Worm (Caenorhabditis elegans): ENCODE results near the gene C04G2.5.
A peak's percentile ranks its signal among the peaks of the same experiment; 100 is the strongest.

The C04G2.5 gene

DNA sequence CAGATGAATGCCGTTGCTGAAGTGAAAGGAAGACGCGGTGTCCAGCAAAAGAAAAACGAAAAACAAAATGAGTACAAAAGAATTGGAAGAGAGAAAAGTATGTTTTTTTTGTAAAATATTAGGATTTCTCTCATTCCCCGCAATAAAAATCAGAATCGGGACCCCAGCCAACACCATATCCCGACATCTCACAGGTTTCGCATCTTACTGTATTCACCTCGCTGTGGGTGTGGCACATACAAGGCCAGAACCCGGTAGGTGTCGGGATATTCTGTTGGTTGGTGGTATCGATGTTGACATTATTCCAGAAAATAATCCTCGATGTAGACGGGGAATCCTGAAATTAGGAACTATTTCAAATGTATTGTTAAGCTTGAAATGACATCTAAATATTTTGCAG lies 21.7 kb upstream of the C04G2.5 start:
- TF ChIP-seq Y48G9A.11 (GFP tag; IDR thresholded peaks at IDR 0.05), result 0 out of 2 replicates have a peak, but pooled peaks have one; percentile 23
- TF ChIP-seq sdz-12 (GFP tag; optimal IDR thresholded peaks at IDR 0.05), result no peak
- TF ChIP-seq aha-1 (tag), result peak; percentile 29

DNA sequence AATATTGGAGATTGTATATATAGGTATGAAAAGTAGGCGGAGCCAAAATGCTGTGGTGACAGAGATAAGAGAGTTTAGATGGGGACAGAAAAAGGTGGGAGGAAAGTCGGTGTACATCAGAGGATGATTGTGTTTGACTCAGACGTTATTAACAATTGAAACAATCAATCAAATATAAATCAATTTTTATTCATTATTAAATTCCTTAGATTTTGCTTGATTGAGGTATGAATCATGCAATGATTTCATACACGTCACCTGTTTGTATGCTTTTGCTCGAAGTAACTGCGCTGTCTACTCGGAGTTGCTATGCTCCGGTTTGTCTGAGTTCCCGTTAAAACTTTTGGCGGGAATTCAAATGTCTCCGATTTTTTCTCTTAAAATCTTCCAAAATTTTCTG lies 20.1 kb upstream of the C04G2.5 start, which contains the start of gene C04G2.10:
TSS of gene C04G2.10 (plus strand) at position 301 of the 400 bp plus-strand sequence.
- TF ChIP-seq mep-1 (tag; optimal IDR thresholded peaks at IDR 0.05) (no peak), snpc-4 (tag; optimal IDR thresholded peaks at IDR 0.05) (no peak), aly-2 (tag; optimal IDR thresholded peaks at IDR 0.05) (no peak), duxl-1 (tag; optimal IDR thresholded peaks at IDR 0.05; ENCODE audit: poor library complexity) (no peak), zip-2 (tag; optimal IDR thresholded peaks at IDR 0.05) (no peak), egl-43 (GFP tag; IDR thresholded peaks at IDR 0.05) (no peak), fkh-10 (GFP tag; optimal IDR thresholded peaks at IDR 0.05) (no peak)

DNA sequence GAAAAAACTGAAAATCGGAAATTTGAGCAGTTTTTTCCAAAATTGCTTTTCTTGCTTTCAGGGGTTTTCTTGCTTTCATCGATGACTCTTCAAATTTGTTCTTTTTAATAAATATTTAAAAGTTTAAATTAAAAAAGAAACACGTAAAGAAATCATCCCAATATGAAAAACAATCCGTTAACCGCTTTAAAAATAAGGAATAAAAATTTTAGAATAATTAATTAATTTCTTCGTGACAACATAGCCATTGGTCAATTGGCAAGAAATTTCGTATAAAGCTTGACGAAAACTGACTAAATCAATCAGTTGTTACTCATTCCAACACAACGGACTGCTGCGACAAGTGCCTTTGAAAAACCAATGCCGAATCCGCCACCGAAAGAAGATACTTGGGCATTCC lies 17.5 kb upstream of the C04G2.5 start, which contains the start of gene nsph-3.2:
TSS of gene nsph-3.2 (plus strand) at position 301 of the 400 bp plus-strand sequence.
- TF ChIP-seq mdl-1 (tag; optimal IDR thresholded peaks at IDR 0.05), result no peak
- TF ChIP-seq nhr-102 (tag; optimal IDR thresholded peaks at IDR 0.05), result no peak
- TF ChIP-seq ceh-20 (GFP tag; IDR thresholded peaks at IDR 0.05), result no peak
- no peak for TF ChIP-seq mes-2 (tag; optimal IDR thresholded peaks at IDR 0.05; ENCODE audit: poor library complexity, severe bottlenecking)
- no peak for TF ChIP-seq snpc-1.2 (GFP tag; IDR thresholded peaks at IDR 0.05)
- TF ChIP-seq F37D6.2 (tag; optimal IDR thresholded peaks at IDR 0.05), result no peak
- TF ChIP-seq cey-2 (tag; optimal IDR thresholded peaks at IDR 0.05; ENCODE audit: borderline replicate concordance, insufficient read depth), result no peak
- TF ChIP-seq fkh-10 (GFP tag; optimal IDR thresholded peaks at IDR 0.05), result no peak
- no peak for TF ChIP-seq nhr-11 (tag; optimal IDR thresholded peaks at IDR 0.05)
- TF ChIP-seq unc-62 (GFP tag; optimal IDR thresholded peaks at IDR 0.05 in 1 of 2), result no peak
- no peak for TF ChIP-seq unc-62 (tag; optimal IDR thresholded peaks at IDR 0.05)
- no peak for TF ChIP-seq snpc-4 (tag; optimal IDR thresholded peaks at IDR 0.05)
- no peak for TF ChIP-seq F26F4.8 (GFP tag; conservative IDR thresholded peaks at IDR 0.05)
- TF ChIP-seq fos-1 (tag; optimal IDR thresholded peaks at IDR 0.05), result no peak
- TF ChIP-seq duxl-1 (tag; optimal IDR thresholded peaks at IDR 0.05; ENCODE audit: poor library complexity), result no peak
- no peak for TF ChIP-seq zip-11 (GFP tag; IDR thresholded peaks at IDR 0.05)
- TF ChIP-seq jun-1 (tag; optimal IDR thresholded peaks at IDR 0.05), result no peak
- TF ChIP-seq gei-8 (GFP tag; optimal IDR thresholded peaks at IDR 0.05), result no peak
- TF ChIP-seq Y5F2A.4 (GFP tag; optimal IDR thresholded peaks at IDR 0.05), result no peak
- no peak for TF ChIP-seq hif-1 (tag; optimal IDR thresholded peaks at IDR 0.05)

DNA sequence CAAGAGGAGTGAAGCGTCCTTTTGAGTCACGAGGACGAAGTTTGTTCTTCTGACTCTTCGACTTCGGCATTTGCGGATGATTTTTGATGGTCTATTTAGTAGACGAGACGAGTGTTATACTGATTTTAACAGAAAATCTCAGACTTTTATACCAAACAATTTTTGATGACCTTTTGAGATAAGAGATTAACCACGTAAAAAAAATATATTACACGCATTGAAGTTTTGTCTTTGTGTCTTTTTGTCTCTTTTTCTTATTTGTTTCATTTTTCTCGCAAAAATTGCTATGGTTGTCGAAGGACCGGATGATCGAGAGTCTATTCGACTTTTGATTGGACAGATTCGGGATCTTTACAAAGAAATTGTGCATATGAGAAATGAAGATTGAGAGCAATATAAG lies 16.4 kb upstream of the C04G2.5 start, which contains the start of gene spch-1:
TSS of gene spch-1 (minus strand) at position 101 of the 400 bp plus-strand sequence.
- no peak for TF ChIP-seq cey-2 (tag; optimal IDR thresholded peaks at IDR 0.05; ENCODE audit: borderline replicate concordance, insufficient read depth)
- peak in 1 of 2 experiments; percentile 29 for TF ChIP-seq unc-62 (GFP tag; optimal IDR thresholded peaks at IDR 0.05 in 1 of 2)
- no peak for TF ChIP-seq unc-62 (tag; optimal IDR thresholded peaks at IDR 0.05)

DNA sequence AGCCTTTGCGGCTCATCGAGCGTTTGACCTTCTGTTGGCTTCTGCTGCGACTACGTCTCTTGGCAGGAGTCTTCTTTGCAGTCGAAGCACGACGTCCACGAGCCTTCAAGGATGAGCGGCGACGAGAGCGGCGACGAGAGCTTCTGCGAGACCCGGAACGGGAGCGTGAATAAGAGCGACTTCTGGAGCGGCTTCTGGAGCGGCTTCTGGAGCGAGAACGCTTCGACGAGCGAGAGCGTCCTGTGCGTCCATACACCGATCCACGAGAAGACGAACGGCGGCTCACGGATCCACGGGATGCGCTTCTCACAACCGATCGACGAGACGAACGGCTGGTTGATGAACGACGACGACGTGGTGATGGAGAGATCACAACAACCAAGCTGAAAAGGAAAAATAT lies 15.8 kb upstream of the C04G2.5 start:
- TF ChIP-seq set-16 (GFP tag; IDR thresholded peaks at IDR 0.05), result peak; percentile 94
- TF ChIP-seq spr-3 (GFP tag; optimal IDR thresholded peaks at IDR 0.05), result peak; percentile 22
- no peak for TF ChIP-seq snpc-4 (tag; optimal IDR thresholded peaks at IDR 0.05)

DNA sequence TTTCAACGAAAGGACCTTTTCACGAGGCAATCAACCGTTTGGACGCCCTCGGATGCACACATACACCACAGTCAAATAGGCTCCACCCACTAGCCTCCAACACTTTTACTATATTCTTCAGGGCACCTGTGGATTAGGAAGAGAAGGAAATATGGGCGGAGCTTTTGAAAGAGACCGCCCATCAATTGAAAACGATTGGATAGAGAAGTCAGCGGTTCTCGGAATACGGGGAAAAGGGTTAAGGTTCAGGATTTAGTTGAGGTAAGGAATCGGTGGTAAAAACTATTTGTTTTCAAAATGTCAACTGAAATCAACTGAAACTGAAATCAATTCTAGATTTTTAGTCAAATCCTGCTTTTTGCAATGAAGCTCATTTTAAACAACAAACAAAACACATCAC lies 15.3 kb upstream of the C04G2.5 start, which contains the start of gene egl-38:
TSS of gene egl-38 (minus strand) at position 101 of the 400 bp plus-strand sequence.
- no peak for TF ChIP-seq lin-38 (GFP tag; IDR thresholded peaks at IDR 0.05)
- TF ChIP-seq aly-2 (tag; optimal IDR thresholded peaks at IDR 0.05), result no peak
- TF ChIP-seq unc-130 (GFP tag; optimal IDR thresholded peaks at IDR 0.05), result no peak
- TF ChIP-seq ceh-28 (tag; optimal IDR thresholded peaks at IDR 0.05), result no peak
- no peak for TF ChIP-seq lim-7 (GFP tag; IDR thresholded peaks at IDR 0.05)
- no peak for TF ChIP-seq zip-2 (tag; optimal IDR thresholded peaks at IDR 0.05)
- TF ChIP-seq mep-1 (tag; optimal IDR thresholded peaks at IDR 0.05), result no peak
- TF ChIP-seq nhr-77 (tag; optimal IDR thresholded peaks at IDR 0.05), result no peak
- no peak for TF ChIP-seq php-3 (GFP tag; IDR thresholded peaks at IDR 0.05)
- TF ChIP-seq ces-1 (GFP tag; optimal IDR thresholded peaks at IDR 0.05), result no peak
- no peak for TF ChIP-seq nhr-6 (tag; optimal IDR thresholded peaks at IDR 0.05)
- TF ChIP-seq spr-3 (GFP tag; optimal IDR thresholded peaks at IDR 0.05), result no peak
- no peak for TF ChIP-seq F37D6.2 (tag; optimal IDR thresholded peaks at IDR 0.05)
- TF ChIP-seq skn-1 (tag; optimal IDR thresholded peaks at IDR 0.05), result no peak

All from whole organism, L4 larva.